Worm (Caenorhabditis elegans) whole organism, early embryonic: ENCODE results near the gene Y37A1A.3.

ENCODE experiments used
- F13C5.2 ChIP-seq: sonication (generic microtip); optimal IDR thresholded peaks from 2 replicates; lab custom pipeline; 2017; ENCODE audit warnings: mild to moderate bottlenecking, missing genetic modification characterization, inconsistent platforms, missing compliant biosample characterization
- flt-1 ChIP-seq: fragments of 200-800 bp; sonication (Bioruptor generic); IDR thresholded peaks from 2 replicates; pipeline ENCODE4 v1.3.6; 2022; ENCODE audit warnings: missing genetic modification characterization, missing compliant biosample characterization
- scrt-1 ChIP-seq: fragments of 200-800 bp; sonication (Bioruptor generic); IDR thresholded peaks from 2 replicates; pipeline ENCODE4 v1.3.6; 2022; ENCODE audit warnings: missing genetic modification characterization, missing compliant biosample characterization

DNA sequence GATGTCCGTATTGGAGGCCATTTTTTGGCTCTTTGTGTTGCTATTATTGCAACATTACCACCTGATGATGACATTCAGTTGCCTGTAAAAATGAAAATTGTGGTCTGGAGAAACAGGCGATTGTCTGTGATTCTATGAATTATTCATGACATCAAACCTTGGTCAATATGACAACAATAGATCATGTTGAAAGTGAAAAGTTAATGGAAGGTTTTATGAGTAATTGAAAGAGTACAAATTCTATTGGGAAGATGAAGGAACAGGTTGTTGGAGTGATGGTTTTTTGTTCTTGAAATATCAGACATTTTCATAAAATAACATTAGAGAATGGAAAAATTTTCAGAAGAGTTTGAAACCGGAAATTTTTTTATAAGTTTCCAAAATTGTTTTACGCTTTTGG lies at the start of gene Y37A1A.3:
- no peak for TF ChIP-seq scrt-1
- TF ChIP-seq F13C5.2 (tag; lab: Kevin White, UChicago), result no peak
- TF ChIP-seq flt-1 (GFP tag; lab: Robert Waterston, UW), result no peak
